Worm (Caenorhabditis elegans): Measurements from ENCODE around the gene mab-3.

The mab-3 gene

DNA sequence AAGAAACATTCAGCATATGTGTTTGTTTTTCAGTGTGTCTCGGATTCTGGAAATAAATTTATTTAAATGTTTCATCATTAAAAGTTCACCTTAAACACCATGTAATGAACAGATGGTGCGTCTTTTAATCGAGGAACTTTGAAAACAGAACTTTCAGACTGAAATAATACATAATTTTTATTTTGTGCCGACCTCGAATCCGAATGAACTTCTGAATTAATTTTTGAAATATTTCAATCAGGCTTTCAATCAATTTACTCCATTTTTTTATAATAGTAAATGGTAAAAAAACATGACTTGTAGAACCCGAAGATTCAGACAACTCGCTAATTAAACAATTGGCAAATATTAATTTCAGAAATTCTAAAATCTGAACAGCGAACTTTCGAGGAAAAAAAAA is 50.4 kb downstream of the mab-3 start, which contains the start of gene T10B9.14:
T10B9.14 (minus strand) TSS at position 101 of the 400 bp plus-strand sequence.
- TF ChIP-seq lin-13 (GFP tag; optimal IDR thresholded peaks at IDR 0.05), result no peak
- no peak for TF ChIP-seq dsc-1 (tag; optimal IDR thresholded peaks at IDR 0.05)
- no peak for TF ChIP-seq efl-3 (GFP tag; optimal IDR thresholded peaks at IDR 0.05)
- TF ChIP-seq fkh-8 (tag; optimal IDR thresholded peaks at IDR 0.05), result no peak
- no peak for TF ChIP-seq grh-1 (GFP tag; IDR thresholded peaks at IDR 0.05)
- TF ChIP-seq zip-4 (GFP tag; optimal IDR thresholded peaks at IDR 0.05), result no peak
- TF ChIP-seq nhr-28 (tag; optimal IDR thresholded peaks at IDR 0.05), result no peak
- TF ChIP-seq aly-2 (tag; optimal IDR thresholded peaks at IDR 0.05), result no peak

DNA sequence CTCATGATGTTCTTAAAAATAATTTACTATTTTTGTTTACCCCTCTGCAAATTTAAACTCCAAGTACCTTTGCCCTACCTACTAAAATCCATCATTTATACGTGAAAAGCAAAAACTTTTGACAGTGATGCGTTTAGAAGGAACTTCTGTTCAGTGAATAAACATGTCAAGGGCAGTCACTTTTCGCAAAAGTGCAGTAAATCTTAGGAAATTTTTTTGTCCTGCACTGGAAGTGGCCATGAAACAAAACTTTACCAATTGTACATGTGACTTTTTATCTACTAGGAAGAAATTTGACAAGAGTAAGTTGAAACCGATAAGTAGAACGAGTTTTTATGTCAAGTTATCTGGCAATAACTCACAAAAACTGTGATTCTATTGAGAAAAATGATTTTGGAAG is 54.3 kb downstream of the mab-3 start:
- TF ChIP-seq efl-1 (optimal IDR thresholded peaks at IDR 0.05) (no peak), efl-1 (GFP tag; optimal IDR thresholded peaks at IDR 0.05 in 1 of 2) (peak in 1 of 2 experiments; percentile 84), fkh-8 (tag; optimal IDR thresholded peaks at IDR 0.05) (no peak)
